Fruit fly (Drosophila melanogaster) whole organism, wandering third instar larva: ENCODE results near the gene CG9257.

ENCODE experiments used
- Abd-B ChIP-seq: fragments of >200 bp; optimal IDR thresholded peaks from 2 replicates; lab custom pipeline; 2017; ENCODE audit warnings: missing biosample characterization, missing genetic modification characterization
- CG32264 ChIP-seq: fragments of 200-800 bp; sonication (Bioruptor generic); optimal IDR thresholded peaks from 2 replicates; lab custom pipeline; 2016; ENCODE audit warnings: missing biosample characterization, missing genetic modification characterization
- CG9705 ChIP-seq: fragments of 200-800 bp; sonication (Bioruptor generic); optimal IDR thresholded peaks from 2 replicates; lab custom pipeline; 2018; ENCODE audit warnings: missing biosample characterization, mild to moderate bottlenecking, missing genetic modification characterization
- CrebA ChIP-seq: fragments of 200-800 bp; sonication (Bioruptor generic); optimal IDR thresholded peaks from 2 replicates; lab custom pipeline; 2016; ENCODE audit warnings: missing biosample characterization, mild to moderate bottlenecking, missing genetic modification characterization, borderline replicate concordance
- Dfd ChIP-seq: fragments of >200 bp; optimal IDR thresholded peaks from 2 replicates; lab custom pipeline; 2017; ENCODE audit warnings: missing biosample characterization, missing genetic modification characterization
- Dif ChIP-seq: fragments of 200-275, 200-300 bp; sonication (Bioruptor generic); optimal IDR thresholded peaks from 2 replicates; lab custom pipeline; 2018; ENCODE audit warnings: missing biosample characterization, missing genetic modification characterization; ENCODE audit not compliant: partially characterized antibody
- GATAd ChIP-seq: sonication (Bioruptor generic); optimal IDR thresholded peaks from 2 replicates; lab custom pipeline; 2016; ENCODE audit warnings: missing biosample characterization, missing genetic modification characterization
- HLH106 ChIP-seq: fragments of 200-800 bp; optimal IDR thresholded peaks from 3 replicates; lab custom pipeline; 2019; ENCODE audit warnings: missing biosample characterization, mild to moderate bottlenecking, missing genetic modification characterization, moderate library complexity
- Hnf4 ChIP-seq: fragments of 200-800 bp; sonication (Bioruptor generic); optimal IDR thresholded peaks from 2 replicates; lab custom pipeline; 2016; ENCODE audit warnings: missing biosample characterization, mild to moderate bottlenecking, missing genetic modification characterization
- Hr78 ChIP-seq: fragments of >200 bp; optimal IDR thresholded peaks from 2 replicates; lab custom pipeline; 2017; ENCODE audit warnings: missing biosample characterization, missing genetic modification characterization
- Hr83 ChIP-seq: fragments of 200-300 bp; sonication (Bioruptor generic); optimal IDR thresholded peaks from 2 replicates; lab custom pipeline; 2016; ENCODE audit warnings: missing biosample characterization, mild to moderate bottlenecking, missing genetic modification characterization, moderate library complexity; ENCODE audit not compliant: poor library complexity, severe bottlenecking
- Jra ChIP-seq: sonication (Bioruptor generic); optimal IDR thresholded peaks from 2 replicates; lab custom pipeline; 2016; ENCODE audit warnings: missing biosample characterization, missing genetic modification characterization
- Mio ChIP-seq: sonication (Bioruptor generic); optimal IDR thresholded peaks from 2 replicates; lab custom pipeline; 2016; ENCODE audit warnings: missing biosample characterization, missing genetic modification characterization
- Myc ChIP-seq: fragments of >200 bp; optimal IDR thresholded peaks from 2 replicates; lab custom pipeline; 2017
- N ChIP-seq: fragments of >200 bp; optimal IDR thresholded peaks from 2 replicates; lab custom pipeline; 2018; ENCODE audit warnings: missing biosample characterization, missing external identifiers, missing genetic modification characterization
- OdsH ChIP-seq: fragments of 200-800 bp; sonication (Bioruptor generic); optimal IDR thresholded peaks from 2 replicates; lab custom pipeline; 2016; ENCODE audit warnings: missing biosample characterization, mild to moderate bottlenecking, missing genetic modification characterization
- Rel ChIP-seq, 2 experiments: fragments of 200-800 bp; sonication (Bioruptor generic) in 1 of 2; optimal IDR thresholded peaks; 2 replicates in 1 of 2; 3 replicates in 1 of 2; lab custom pipeline; 2016 to 2019; ENCODE audit warnings: mild to moderate bottlenecking in 2 of 2, missing biosample characterization in 2 of 2, missing genetic modification characterization in 2 of 2, moderate library complexity in 1 of 2
- Sp1 ChIP-seq: fragments of 200-800 bp; sonication (Bioruptor generic); optimal IDR thresholded peaks from 3 replicates; lab custom pipeline; 2019; ENCODE audit warnings: missing biosample characterization, mild to moderate bottlenecking, missing genetic modification characterization, moderate library complexity
- Vsx2 ChIP-seq: fragments of 200-300, 225-300 bp; sonication (Bioruptor generic); optimal IDR thresholded peaks from 2 replicates; lab custom pipeline; 2018; ENCODE audit warnings: missing biosample characterization, missing genetic modification characterization; ENCODE audit not compliant: partially characterized antibody
- br ChIP-seq: fragments of 200-800 bp; sonication (Bioruptor generic); optimal IDR thresholded peaks from 2 replicates; lab custom pipeline; 2016; ENCODE audit warnings: missing biosample characterization, missing genetic modification characterization
- brk ChIP-seq: fragments of 200-800 bp; sonication (Bioruptor generic); optimal IDR thresholded peaks from 2 replicates; lab custom pipeline; 2016; ENCODE audit warnings: missing biosample characterization, mild to moderate bottlenecking, missing genetic modification characterization
- dl ChIP-seq, 2 experiments: fragments of 175-275, 200-275 bp in 1 of 2; fragments of 200-275 bp in 1 of 2; sonication (Bioruptor generic); optimal IDR thresholded peaks; lab custom pipeline; 2018; ENCODE audit warnings: mild to moderate bottlenecking in 2 of 2, missing biosample characterization in 2 of 2, missing genetic modification characterization in 2 of 2, moderate library complexity in 2 of 2; ENCODE audit not compliant: partially characterized antibody in 2 of 2, insufficient read depth in 1 of 2
- dmrt93B ChIP-seq: fragments of 200-800 bp; sonication (Bioruptor generic); optimal IDR thresholded peaks from 2 replicates; lab custom pipeline; 2018; ENCODE audit warnings: missing biosample characterization, mild to moderate bottlenecking, missing genetic modification characterization
- dsf ChIP-seq: sonication (Bioruptor generic); optimal IDR thresholded peaks from 2 replicates; lab custom pipeline; 2016; ENCODE audit warnings: missing biosample characterization, missing genetic modification characterization, borderline replicate concordance
- ey ChIP-seq: fragments of 200-800 bp; sonication (Bioruptor generic); optimal IDR thresholded peaks from 2 replicates; lab custom pipeline; 2016; ENCODE audit warnings: missing biosample characterization, missing genetic modification characterization
- foxo ChIP-seq, 2 experiments: fragments of 200-800 bp; sonication (Bioruptor generic); optimal IDR thresholded peaks; 2 replicates in 1 of 2; 3 replicates in 1 of 2; lab custom pipeline; 2016 to 2017; ENCODE audit warnings: missing biosample characterization in 2 of 2, missing genetic modification characterization in 2 of 2
- fru ChIP-seq: fragments of 200-800 bp; sonication (Bioruptor generic); optimal IDR thresholded peaks from 3 replicates; lab custom pipeline; 2016; ENCODE audit warnings: missing biosample characterization, mild to moderate bottlenecking, missing genetic modification characterization
- h ChIP-seq: fragments of 200-800 bp; sonication (Bioruptor generic); optimal IDR thresholded peaks from 3 replicates; lab custom pipeline; 2016; ENCODE audit warnings: missing biosample characterization, mild to moderate bottlenecking, missing genetic modification characterization
- jim ChIP-seq: fragments of 175-275, 200-325 bp; sonication (Bioruptor generic); optimal IDR thresholded peaks from 2 replicates; lab custom pipeline; 2016; ENCODE audit warnings: missing biosample characterization, mild to moderate bottlenecking, missing genetic modification characterization
- lola ChIP-seq: fragments of >200 bp; optimal IDR thresholded peaks from 2 replicates; lab custom pipeline; 2017; ENCODE audit warnings: missing biosample characterization, missing genetic modification characterization
- pan ChIP-seq: fragments of >200 bp; optimal IDR thresholded peaks from 2 replicates; lab custom pipeline; 2017
- psq ChIP-seq: fragments of 200-800 bp; sonication (Bioruptor generic); optimal IDR thresholded peaks from 3 replicates; lab custom pipeline; 2017; ENCODE audit warnings: missing biosample characterization, mild to moderate bottlenecking, missing genetic modification characterization, moderate library complexity
- rgr ChIP-seq: fragments of 200-800 bp; sonication (Bioruptor generic); optimal IDR thresholded peaks from 3 replicates; lab custom pipeline; 2016; ENCODE audit warnings: missing biosample characterization, mild to moderate bottlenecking, missing genetic modification characterization
- sage ChIP-seq: fragments of 200-800 bp; sonication (Bioruptor generic); optimal IDR thresholded peaks from 2 replicates; lab custom pipeline; 2016; ENCODE audit warnings: missing biosample characterization, mild to moderate bottlenecking, missing genetic modification characterization
- sv ChIP-seq: fragments of 200-800 bp; sonication (Bioruptor generic); optimal IDR thresholded peaks from 3 replicates; lab custom pipeline; 2016; ENCODE audit warnings: missing biosample characterization, missing genetic modification characterization
- tai ChIP-seq: sonication (Bioruptor generic); optimal IDR thresholded peaks from 2 replicates; lab custom pipeline; 2016; ENCODE audit warnings: missing biosample characterization, missing genetic modification characterization
- usp ChIP-seq: fragments of >200 bp; optimal IDR thresholded peaks from 2 replicates; lab custom pipeline; 2017; ENCODE audit warnings: missing biosample characterization, missing genetic modification characterization
- woc ChIP-seq: sonication (Bioruptor generic); optimal IDR thresholded peaks from 2 replicates; lab custom pipeline; 2016; ENCODE audit warnings: missing biosample characterization, mild to moderate bottlenecking, missing genetic modification characterization

The CG9257 gene

dm6 chr2L:21104326-21104725 is 1.8 kb downstream of the CG9257 start, which contains the start of the genes CG46307 and Nhe2:
Gene CG46307, plus strand, starts transcription at chr2L:21104568.
Gene Nhe2, plus strand, starts transcription at chr2L:21104568.
- TF ChIP-seq jim (GFP tag; lab: Kevin White, UChicago) (no peak), h (GFP tag; lab: Kevin White, UChicago) (no peak)

dm6 chr2L:21105127-21105526 is 2.6 kb downstream of the CG9257 start:
- TF ChIP-seq Vsx2 (GFP tag; lab: Kevin White, UChicago) (no peak), dl (GFP tag; optimal IDR thresholded peaks at IDR 0.05; lab: Kevin White, UChicago; ENCODE audit: insufficient read depth in 1 of 2, partially characterized antibody in 2 of 2) (no peak), Hnf4 (no peak), OdsH (GFP tag; lab: Kevin White, UChicago) (no peak), Dif (GFP tag; lab: Kevin White, UChicago) (no peak), Jra (no peak), fru (GFP tag; lab: Kevin White, UChicago) (no peak), tai (GFP tag; lab: Kevin White, UChicago) (no peak), h (GFP tag; lab: Kevin White, UChicago) (no peak), N (GFP tag; lab: Kevin White, UChicago) (no peak), Myc (no peak), Abd-B (GFP tag; lab: Kevin White, UChicago) (no peak), HLH106 (tag; lab: Kevin White, UChicago) (no peak), GATAd (GFP tag; lab: Kevin White, UChicago) (no peak)

dm6 chr2L:21107651-21108489 is 5.3 kb downstream of the CG9257 start:
- TF ChIP-seq sv (GFP tag; lab: Kevin White, UChicago) = no peak
- TF ChIP-seq tai (GFP tag; lab: Kevin White, UChicago) = no peak
- no peak for TF ChIP-seq dmrt93B (GFP tag; lab: Kevin White, UChicago)
- peak in 1 of 2 experiments; percentile 39 for TF ChIP-seq foxo (GFP tag; optimal IDR thresholded peaks at IDR 0.05; lab: Kevin White, UChicago)
- no peak for TF ChIP-seq Sp1 (GFP tag; lab: Kevin White, UChicago)
- TF ChIP-seq Hr83 (GFP tag; lab: Kevin White, UChicago) = no peak
- peak; percentile 48 for TF ChIP-seq h (GFP tag; lab: Kevin White, UChicago)
- TF ChIP-seq Vsx2 (GFP tag; lab: Kevin White, UChicago) = no peak
- TF ChIP-seq dsf (GFP tag; lab: Kevin White, UChicago) = no peak
- no peak for TF ChIP-seq Jra
- TF ChIP-seq pan = no peak
- TF ChIP-seq usp (GFP tag; lab: Kevin White, UChicago) = no peak
- TF ChIP-seq ey (GFP tag; lab: Kevin White, UChicago) = peak; percentile 31
- TF ChIP-seq Rel (GFP tag; optimal IDR thresholded peaks at IDR 0.05; lab: Kevin White, UChicago) = no peak
- no peak for TF ChIP-seq Rel (tag; optimal IDR thresholded peaks at IDR 0.05; lab: Kevin White, UChicago)
- TF ChIP-seq rgr (GFP tag; lab: Kevin White, UChicago) = peak; percentile 31
- no peak for TF ChIP-seq dl (GFP tag; optimal IDR thresholded peaks at IDR 0.05; lab: Kevin White, UChicago; ENCODE audit: insufficient read depth in 1 of 2, partially characterized antibody in 2 of 2)
- no peak for TF ChIP-seq Abd-B (GFP tag; lab: Kevin White, UChicago)
- peak; percentile 29 for TF ChIP-seq fru (GFP tag; lab: Kevin White, UChicago)
- no peak for TF ChIP-seq jim (GFP tag; lab: Kevin White, UChicago)
- no peak for TF ChIP-seq brk (GFP tag; lab: Kevin White, UChicago)
- TF ChIP-seq Myc = no peak
- no peak for TF ChIP-seq Dif (GFP tag; lab: Kevin White, UChicago)
- TF ChIP-seq CG32264 = peak; percentile 6
- TF ChIP-seq N (GFP tag; lab: Kevin White, UChicago) = no peak
- no peak for TF ChIP-seq CG9705
- no peak for TF ChIP-seq CrebA
- no peak for TF ChIP-seq lola (GFP tag; lab: Kevin White, UChicago)
- TF ChIP-seq Hr78 (GFP tag; lab: Kevin White, UChicago) = no peak
- TF ChIP-seq OdsH (GFP tag; lab: Kevin White, UChicago) = peak; percentile 28
- no peak for TF ChIP-seq HLH106 (tag; lab: Kevin White, UChicago)
- TF ChIP-seq Hnf4 = no peak
- TF ChIP-seq GATAd (GFP tag; lab: Kevin White, UChicago) = no peak
- peak; percentile 42 for TF ChIP-seq woc
- TF ChIP-seq sage (GFP tag; lab: Kevin White, UChicago) = no peak
- TF ChIP-seq psq = peak; percentile 91
- no peak for TF ChIP-seq br
- no peak for TF ChIP-seq Dfd (GFP tag; lab: Kevin White, UChicago)
- no peak for TF ChIP-seq Mio (GFP tag; lab: Kevin White, UChicago)
